Fruit fly (Drosophila melanogaster): ENCODE results near the gene CG10853.

- TF ChIP-seq fru (GFP tag; optimal IDR thresholded peaks at IDR 0.05), result no peak
- TF ChIP-seq tai (GFP tag; optimal IDR thresholded peaks at IDR 0.05), result no peak
- TF ChIP-seq CG9705 (GFP tag; optimal IDR thresholded peaks at IDR 0.05), result no peak
- TF ChIP-seq Dif (GFP tag; optimal IDR thresholded peaks at IDR 0.05; ENCODE audit: partially characterized antibody), result no peak
- TF ChIP-seq pan (optimal IDR thresholded peaks at IDR 0.05), result no peak
- no peak for TF ChIP-seq woc (GFP tag; optimal IDR thresholded peaks at IDR 0.05)
- no peak for TF ChIP-seq CrebA (GFP tag; optimal IDR thresholded peaks at IDR 0.05; ENCODE audit: borderline replicate concordance)
- no peak for TF ChIP-seq Jra (GFP tag; optimal IDR thresholded peaks at IDR 0.05)
- TF ChIP-seq GATAd (GFP tag; optimal IDR thresholded peaks at IDR 0.05), result no peak
- peak; percentile 72 for TF ChIP-seq psq (GFP tag; optimal IDR thresholded peaks at IDR 0.05)
- no peak for TF ChIP-seq Abd-B (GFP tag; optimal IDR thresholded peaks at IDR 0.05)
- no peak for TF ChIP-seq Dfd (GFP tag; optimal IDR thresholded peaks at IDR 0.05)
- TF ChIP-seq dmrt93B (GFP tag; optimal IDR thresholded peaks at IDR 0.05), result no peak
Measured at dm6 chr3L:3926191-3926765, 21.4 kb upstream of the CG10853 start.
